Worm (Caenorhabditis elegans) whole organism, late embryonic: Measurements from ENCODE around the gene C53C11.4.

Source experiments
- ceh-34 ChIP-seq: sonication (generic microtip); optimal IDR thresholded peaks from 2 replicates; lab custom pipeline; 2016; ENCODE audit warnings: mild to moderate bottlenecking, missing genetic modification characterization, missing compliant biosample characterization
- ets-4 ChIP-seq: sonication (generic microtip); optimal IDR thresholded peaks from 2 replicates; lab custom pipeline; 2016; ENCODE audit warnings: missing genetic modification characterization, missing compliant biosample characterization
- fkh-10 ChIP-seq: fragments of 150-350 bp; optimal IDR thresholded peaks from 2 replicates; lab custom pipeline; 2014; ENCODE audit warnings: missing biosample characterization, missing genetic modification reagents, missing genetic modification characterization
- lin-11 ChIP-seq: fragments of 200-800 bp; sonication (Bioruptor generic); optimal IDR thresholded peaks from 2 replicates; lab custom pipeline; 2018; ENCODE audit warnings: mild to moderate bottlenecking, missing genetic modification characterization, missing compliant biosample characterization
- nfya-1 ChIP-seq: sonication (generic microtip); optimal IDR thresholded peaks from 2 replicates; lab custom pipeline; 2017; ENCODE audit warnings: missing genetic modification characterization, mild to moderate bottlenecking, missing compliant biosample characterization, antibody characterized with exemption, moderate library complexity
- nhr-11 ChIP-seq: fragments of 150-350 bp; optimal IDR thresholded peaks from 2 replicates; lab custom pipeline; 2014; ENCODE audit warnings: missing biosample characterization, missing genetic modification characterization
- nhr-232 ChIP-seq: sonication (generic microtip); optimal IDR thresholded peaks from 2 replicates; lab custom pipeline; 2016; ENCODE audit warnings: missing genetic modification characterization, missing compliant biosample characterization
- pag-3 ChIP-seq: sonication (generic microtip); optimal IDR thresholded peaks from 2 replicates; lab custom pipeline; 2016; ENCODE audit warnings: missing compliant biosample characterization, missing genetic modification characterization, borderline replicate concordance
- pha-4 ChIP-seq: fragments of 150-350 bp; optimal IDR thresholded peaks from 2 replicates; lab custom pipeline; 2018; ENCODE audit warnings: missing biosample characterization, missing genetic modification reagents, missing genetic modification characterization
- pqm-1 ChIP-seq: sonication (generic microtip); optimal IDR thresholded peaks from 2 replicates; lab custom pipeline; 2016; ENCODE audit warnings: missing genetic modification characterization, missing compliant biosample characterization
- sdc-2 ChIP-seq: sonication (generic microtip); optimal IDR thresholded peaks from 2 replicates; lab custom pipeline; 2016; ENCODE audit warnings: missing genotype, missing genetic modification characterization, missing compliant biosample characterization

- no peak for TF ChIP-seq pqm-1 (tag; lab: Kevin White, UChicago)
- TF ChIP-seq pag-3 (tag; lab: Kevin White, UChicago), result no peak
- TF ChIP-seq fkh-10, result no peak
- no peak for TF ChIP-seq pha-4 (tag; lab: Kevin White, UChicago)
- no peak for TF ChIP-seq ceh-34 (tag; lab: Kevin White, UChicago)
- TF ChIP-seq lin-11, result no peak
- no peak for TF ChIP-seq nhr-11
- no peak for TF ChIP-seq nhr-232 (tag; lab: Kevin White, UChicago)
- TF ChIP-seq nfya-1 (tag; lab: Kevin White, UChicago), result no peak
- no peak for TF ChIP-seq sdc-2
- no peak for TF ChIP-seq ets-4 (tag; lab: Kevin White, UChicago)
Observed at ce11 chrX:17359452-17359851, 48.7 kb downstream of the C53C11.4 start, which contains the start of gene npr-36.
